Fruit fly (Drosophila melanogaster) whole organism, embryonic: ENCODE results near the gene mTerf3.

Source experiments
- Adf1 ChIP-seq: fragments of 200-800 bp; sonication (Bioruptor generic); IDR thresholded peaks from 2 replicates; pipeline ENCODE4 v1.3.6; 2022; ENCODE audit warnings: missing biosample characterization, missing genetic modification characterization
- Atf3 ChIP-seq: fragments of 200-800 bp; sonication (Bioruptor generic); optimal IDR thresholded peaks from 3 replicates; lab custom pipeline; 2016; ENCODE audit warnings: missing biosample characterization, missing genetic modification characterization
- B-H1 ChIP-seq: fragments of 200-800 bp; sonication (Bioruptor generic); IDR thresholded peaks from 3 replicates; pipeline ENCODE4 v1.3.6; 2022; ENCODE audit warnings: missing biosample characterization, missing genetic modification characterization
- B-H2 ChIP-seq: fragments of 200-800 bp; sonication (Bioruptor generic); optimal IDR thresholded peaks from 2 replicates; lab custom pipeline; 2018; ENCODE audit warnings: missing biosample characterization, mild to moderate bottlenecking, missing genetic modification characterization
- CG10267 ChIP-seq: fragments of 200-800 bp; sonication (Bioruptor generic); optimal IDR thresholded peaks from 2 replicates; lab custom pipeline; 2018; ENCODE audit warnings: missing biosample characterization, mild to moderate bottlenecking, missing genetic modification characterization, moderate library complexity
- CG10462 ChIP-seq: fragments of 200-800 bp; sonication (Bioruptor generic); optimal IDR thresholded peaks from 2 replicates; lab custom pipeline; 2016; ENCODE audit warnings: missing biosample characterization, missing genetic modification characterization
- CG10654 ChIP-seq: fragments of 200-800 bp; sonication (Bioruptor generic); optimal IDR thresholded peaks from 2 replicates; lab custom pipeline; 2016; ENCODE audit warnings: missing biosample characterization, missing genetic modification characterization
- CG11085 ChIP-seq: fragments of 200-800 bp; sonication (Bioruptor generic); IDR thresholded peaks from 2 replicates; pipeline ENCODE4 v1.3.6; 2022; ENCODE audit warnings: missing biosample characterization, missing genetic modification characterization
- CG13287 ChIP-seq: fragments of 200-800 bp; sonication (Bioruptor generic); IDR thresholded peaks from 2 replicates; pipeline ENCODE4 v1.3.6; 2022; ENCODE audit warnings: missing biosample characterization, missing genetic modification characterization; ENCODE audit not compliant: partially characterized antibody
- CG13424 ChIP-seq: fragments of 200-800 bp; sonication (Bioruptor generic); optimal IDR thresholded peaks from 2 replicates; lab custom pipeline; 2019; ENCODE audit warnings: missing biosample characterization, mild to moderate bottlenecking, missing genetic modification characterization, moderate library complexity
- CG14965 ChIP-seq: fragments of 200-800 bp; sonication (Bioruptor generic); optimal IDR thresholded peaks from 2 replicates; lab custom pipeline; 2016; ENCODE audit warnings: missing biosample characterization, missing genetic modification characterization, borderline replicate concordance
- CG16815 ChIP-seq: fragments of 200-800 bp; sonication (Bioruptor generic); optimal IDR thresholded peaks from 3 replicates; lab custom pipeline; 2017; ENCODE audit warnings: missing biosample characterization, mild to moderate bottlenecking, missing genetic modification characterization
- CG17912 ChIP-seq: fragments of 200-800 bp; sonication (Bioruptor generic); optimal IDR thresholded peaks from 2 replicates; lab custom pipeline; 2018; ENCODE audit warnings: missing biosample characterization, mild to moderate bottlenecking, missing genetic modification characterization
- CG1832 ChIP-seq: fragments of 200-800 bp; sonication (Bioruptor generic); optimal IDR thresholded peaks from 2 replicates; lab custom pipeline; 2017; ENCODE audit warnings: missing biosample characterization, mild to moderate bottlenecking, missing genetic modification characterization, inconsistent platforms
- CG2116 ChIP-seq: fragments of 200-800 bp; sonication (Bioruptor generic); optimal IDR thresholded peaks from 3 replicates; lab custom pipeline; 2018; ENCODE audit warnings: missing biosample characterization, mild to moderate bottlenecking, missing genetic modification characterization
- CG2712 ChIP-seq: fragments of 200-800 bp; optimal IDR thresholded peaks from 3 replicates; lab custom pipeline; 2019; ENCODE audit warnings: missing biosample characterization, mild to moderate bottlenecking, missing genetic modification characterization, moderate library complexity
- CG31388 ChIP-seq: fragments of 200-800 bp; sonication (Bioruptor generic); optimal IDR thresholded peaks from 2 replicates; lab custom pipeline; 2016; ENCODE audit warnings: missing biosample characterization, missing genetic modification characterization
- CG33557 ChIP-seq: fragments of 200-800 bp; sonication (Bioruptor generic); optimal IDR thresholded peaks from 2 replicates; lab custom pipeline; 2019; ENCODE audit warnings: missing biosample characterization, mild to moderate bottlenecking, missing genetic modification characterization, moderate library complexity
- CG34224 ChIP-seq: fragments of 200-800 bp; sonication (Bioruptor generic); IDR thresholded peaks from 3 replicates; pipeline ENCODE4 v1.3.6; 2022; ENCODE audit warnings: missing biosample characterization, missing genetic modification characterization; ENCODE audit not compliant: partially characterized antibody
- CG4707 ChIP-seq: fragments of 200-800 bp; sonication (Bioruptor generic); optimal IDR thresholded peaks from 2 replicates; lab custom pipeline; 2018; ENCODE audit warnings: missing biosample characterization, mild to moderate bottlenecking, missing genetic modification characterization, moderate library complexity
- CG8944 ChIP-seq: fragments of 200-800 bp; sonication (Bioruptor generic); optimal IDR thresholded peaks from 3 replicates; lab custom pipeline; 2016; ENCODE audit warnings: missing biosample characterization, missing genetic modification characterization
- Camta ChIP-seq: fragments of 200-800 bp; sonication (Bioruptor generic); optimal IDR thresholded peaks from 2 replicates; lab custom pipeline; 2016; ENCODE audit warnings: missing biosample characterization, missing genetic modification characterization
- Dll ChIP-seq: fragments of 200-800 bp; sonication (Bioruptor generic); IDR thresholded peaks from 4 replicates; pipeline ENCODE4 v1.3.6; 2022; ENCODE audit warnings: missing biosample characterization, missing genetic modification characterization; ENCODE audit not compliant: partially characterized antibody
- H2.0 ChIP-seq: fragments of 200-800 bp; sonication (Bioruptor generic); IDR thresholded peaks from 2 replicates; pipeline ENCODE4 v1.3.6; 2022; ENCODE audit warnings: missing biosample characterization, missing genetic modification characterization
- MTF-1 ChIP-seq: fragments of 200-800 bp; sonication (Bioruptor generic); optimal IDR thresholded peaks from 2 replicates; lab custom pipeline; 2018; ENCODE audit warnings: missing biosample characterization, mild to moderate bottlenecking, missing genetic modification characterization, borderline replicate concordance
- Mrtf ChIP-seq: fragments of 200-800 bp; sonication (Bioruptor generic); IDR thresholded peaks from 3 replicates; pipeline ENCODE4 v1.3.6; 2022; ENCODE audit warnings: missing biosample characterization, missing genetic modification characterization
- NFAT ChIP-seq: fragments of 200-800 bp; sonication (Bioruptor generic); IDR thresholded peaks from 2 replicates; pipeline ENCODE4 v1.3.6; 2022; ENCODE audit warnings: missing biosample characterization, missing genetic modification characterization
- Usf ChIP-seq: fragments of 200-800 bp; sonication (Bioruptor generic); optimal IDR thresholded peaks from 2 replicates; lab custom pipeline; 2017; ENCODE audit warnings: missing genotype, missing biosample characterization, missing genetic modification characterization
- aop ChIP-seq: fragments of 200-800 bp; sonication (Bioruptor generic); IDR thresholded peaks from 2 replicates; pipeline ENCODE4 v1.3.6; 2022; ENCODE audit warnings: missing biosample characterization, missing genetic modification characterization
- ase ChIP-seq: fragments of 200-800 bp; sonication (Bioruptor generic); IDR thresholded peaks from 3 replicates; pipeline ENCODE4 v1.3.6; 2022; ENCODE audit warnings: missing biosample characterization, missing genetic modification characterization
- bab2 ChIP-seq: fragments of 200-800 bp; sonication (Bioruptor generic); optimal IDR thresholded peaks from 2 replicates; lab custom pipeline; 2016; ENCODE audit warnings: missing biosample characterization, missing genetic modification characterization
- bigmax ChIP-seq: fragments of 200-800 bp; sonication (Bioruptor generic); optimal IDR thresholded peaks from 2 replicates; lab custom pipeline; 2018; ENCODE audit warnings: missing biosample characterization, mild to moderate bottlenecking, missing genetic modification characterization
- btn ChIP-seq: fragments of 200-800 bp; sonication (Bioruptor generic); optimal IDR thresholded peaks from 2 replicates; lab custom pipeline; 2016; ENCODE audit warnings: missing biosample characterization, missing genetic modification characterization
- crp ChIP-seq, 2 experiments: fragments of 200-800 bp; sonication (Bioruptor generic); optimal IDR thresholded peaks; 2 replicates in 1 of 2; 3 replicates in 1 of 2; lab custom pipeline; 2017; ENCODE audit warnings: missing biosample characterization in 2 of 2, missing genetic modification characterization in 2 of 2, mild to moderate bottlenecking in 1 of 2, moderate library complexity in 1 of 2
- dan ChIP-seq: fragments of 200-800 bp; sonication (Bioruptor generic); IDR thresholded peaks from 2 replicates; pipeline ENCODE4 v1.3.6; 2022; ENCODE audit warnings: missing biosample characterization, missing genetic modification characterization
- dm ChIP-seq: fragments of 200-800 bp; sonication (Bioruptor generic); optimal IDR thresholded peaks from 3 replicates; lab custom pipeline; 2016; ENCODE audit warnings: missing biosample characterization, missing genetic modification characterization
- fd96Cb ChIP-seq: fragments of 200-800 bp; sonication (Bioruptor generic); optimal IDR thresholded peaks from 2 replicates; lab custom pipeline; 2018; ENCODE audit warnings: missing biosample characterization, mild to moderate bottlenecking, missing genetic modification characterization, moderate library complexity
- fu2 ChIP-seq: fragments of 200-800 bp; sonication (Bioruptor generic); optimal IDR thresholded peaks from 2 replicates; lab custom pipeline; 2016; ENCODE audit warnings: missing biosample characterization, missing genetic modification characterization
- hth ChIP-seq: fragments of >200 bp; optimal IDR thresholded peaks from 2 replicates; lab custom pipeline; 2017; ENCODE audit warnings: inconsistent platforms
- kah ChIP-seq: fragments of 200-800 bp; sonication (Bioruptor generic); optimal IDR thresholded peaks from 2 replicates; lab custom pipeline; 2018; ENCODE audit warnings: missing biosample characterization, mild to moderate bottlenecking, missing genetic modification characterization
- luna ChIP-seq: fragments of 200-800 bp; sonication (Bioruptor generic); optimal IDR thresholded peaks from 2 replicates; lab custom pipeline; 2016; ENCODE audit warnings: missing biosample characterization, missing genetic modification characterization
- mam ChIP-seq: fragments of 200-800 bp; sonication (Bioruptor generic); optimal IDR thresholded peaks from 3 replicates; lab custom pipeline; 2016; ENCODE audit warnings: missing biosample characterization, missing genetic modification characterization
- nmo ChIP-seq: fragments of 200-800 bp; sonication (Bioruptor generic); optimal IDR thresholded peaks from 2 replicates; lab custom pipeline; 2018; ENCODE audit warnings: missing biosample characterization, mild to moderate bottlenecking, missing genetic modification characterization, moderate library complexity
- odd ChIP-seq: fragments of 200-800 bp; sonication (Bioruptor generic); optimal IDR thresholded peaks from 2 replicates; lab custom pipeline; 2017; ENCODE audit warnings: missing biosample characterization, mild to moderate bottlenecking, missing genetic modification characterization
- salm ChIP-seq: fragments of 200-800 bp; sonication (Bioruptor generic); optimal IDR thresholded peaks from 2 replicates; lab custom pipeline; 2018; ENCODE audit warnings: missing biosample characterization, mild to moderate bottlenecking, missing genetic modification characterization
- slp2 ChIP-seq: fragments of 200-800 bp; sonication (Bioruptor generic); optimal IDR thresholded peaks from 2 replicates; lab custom pipeline; 2016; ENCODE audit warnings: missing biosample characterization, missing genetic modification characterization
- sqz ChIP-seq: fragments of 200-800 bp; sonication (Bioruptor generic); optimal IDR thresholded peaks from 3 replicates; lab custom pipeline; 2018; ENCODE audit warnings: missing biosample characterization, mild to moderate bottlenecking, missing genetic modification characterization
- sug ChIP-seq: fragments of 200-800 bp; optimal IDR thresholded peaks from 2 replicates; lab custom pipeline; 2019; ENCODE audit warnings: missing biosample characterization, mild to moderate bottlenecking, missing genetic modification characterization, moderate library complexity
- vfl ChIP-seq: fragments of 200-800 bp; sonication (Bioruptor generic); optimal IDR thresholded peaks from 2 replicates; lab custom pipeline; 2016; ENCODE audit warnings: missing biosample characterization, missing genetic modification characterization

mTerf3 gene

dm6 chr3L:20493417-20494261 is 26.9 kb downstream of the mTerf3 start (continued):
- peak; percentile 59 for TF ChIP-seq MTF-1 (GFP tag; lab: Kevin White, UChicago)
- TF ChIP-seq fu2 = peak; percentile 36
- TF ChIP-seq B-H1 (GFP tag; lab: Robert Waterston, UW) = peak; percentile 73
- TF ChIP-seq luna (GFP tag; lab: Kevin White, UChicago) = peak; percentile 14
- no peak for TF ChIP-seq hth (lab: Kevin White, UChicago)
- peak; percentile 30 for TF ChIP-seq CG33557
- TF ChIP-seq CG10654 = peak; percentile 45
- peak; percentile 73 for TF ChIP-seq CG13424 (tag; lab: Kevin White, UChicago)
- peak; percentile 49 for TF ChIP-seq sug
- TF ChIP-seq dan (GFP tag; lab: Robert Waterston, UW) = no peak
- peak; percentile 32 for TF ChIP-seq CG16815
- TF ChIP-seq Camta = peak; percentile 43
- TF ChIP-seq vfl (GFP tag; lab: Kevin White, UChicago) = peak; percentile 41
- no peak for TF ChIP-seq CG17912 (GFP tag; lab: Kevin White, UChicago)
- peak; percentile 64; the same call in 1 of the 3 replicates for TF ChIP-seq Mrtf (GFP tag; lab: Robert Waterston, UW)
- TF ChIP-seq btn (GFP tag; lab: Kevin White, UChicago) = peak; percentile 15
- TF ChIP-seq slp2 = peak; percentile 28
- peak; percentile 69 for TF ChIP-seq CG10267 (tag; lab: Kevin White, UChicago)
- TF ChIP-seq CG8944 = peak; percentile 13
- TF ChIP-seq CG2712 (tag; lab: Kevin White, UChicago) = peak; percentile 82
- TF ChIP-seq nmo (GFP tag; lab: Kevin White, UChicago) = peak; percentile 76
- TF ChIP-seq B-H2 (GFP tag; lab: Kevin White, UChicago) = no peak
- TF ChIP-seq salm (tag; lab: Kevin White, UChicago) = peak; percentile 69
- TF ChIP-seq bigmax (GFP tag; lab: Kevin White, UChicago) = no peak
- TF ChIP-seq CG2116 (GFP tag; lab: Kevin White, UChicago) = peak; percentile 15
- no peak for TF ChIP-seq aop (GFP tag; lab: Robert Waterston, UW)
- TF ChIP-seq NFAT (GFP tag; lab: Robert Waterston, UW) = no peak; the same call in 1 of the 2 replicates
- TF ChIP-seq mam (GFP tag; lab: Kevin White, UChicago) = peak; percentile 55
- peak; percentile 73 for TF ChIP-seq fd96Cb (tag; lab: Kevin White, UChicago)
- no peak for TF ChIP-seq CG1832 (GFP tag; lab: Kevin White, UChicago)
- no peak for TF ChIP-seq CG4707 (GFP tag; lab: Kevin White, UChicago)
- TF ChIP-seq ase (GFP tag; lab: Robert Waterston, UW) = peak; percentile 69; the same call in 2 of the 3 replicates
- TF ChIP-seq CG14965 = no peak
- peak; percentile 55 for TF ChIP-seq bab2 (GFP tag; lab: Kevin White, UChicago)
- no peak for TF ChIP-seq Atf3 (GFP tag; lab: Kevin White, UChicago)
- TF ChIP-seq H2.0 (GFP tag; lab: Robert Waterston, UW) = peak; percentile 71
- peak; percentile 45; the same call in 1 of the 2 replicates for TF ChIP-seq Adf1 (GFP tag; lab: Robert Waterston, UW)
- peak in 1 of 2 experiments; percentile 61 for TF ChIP-seq crp (GFP tag; optimal IDR thresholded peaks at IDR 0.05; lab: Kevin White, UChicago)
- peak; percentile 24 for TF ChIP-seq CG31388 (GFP tag; lab: Kevin White, UChicago)
- TF ChIP-seq CG10462 = no peak
- no peak for TF ChIP-seq CG34224 (GFP tag; lab: Robert Waterston, UW)
- peak; percentile 21; the same call in 1 of the 2 replicates for TF ChIP-seq CG13287
- no peak for TF ChIP-seq kah (GFP tag; lab: Kevin White, UChicago)
- TF ChIP-seq CG11085 (GFP tag; lab: Robert Waterston, UW) = peak; percentile 58; the same call in 1 of the 2 replicates
- TF ChIP-seq dm (GFP tag; lab: Kevin White, UChicago) = no peak
- TF ChIP-seq odd (GFP tag; lab: Kevin White, UChicago) = peak; percentile 27
- TF ChIP-seq Usf (GFP tag; lab: Kevin White, UChicago) = peak; percentile 42
- no peak for TF ChIP-seq sqz
- TF ChIP-seq Dll (GFP tag; lab: Robert Waterston, UW) = peak; percentile 55; the same call in 1 of the 4 replicates
